Fruit fly (Drosophila melanogaster): ENCODE data around the gene Spt7.
A peak's percentile ranks its signal among the peaks of the same experiment; 100 is the strongest.

The Spt7 gene

dm6 chrX:17844623-17845022 is 5.6 kb upstream of the Spt7 start, which contains the start of the genes CG8142 and Ucp4A (continued):
- TF ChIP-seq CG16779 (tag; optimal IDR thresholded peaks at IDR 0.05) (no peak), Sox102F (GFP tag; optimal IDR thresholded peaks at IDR 0.05) (no peak), CG6808 (GFP tag; optimal IDR thresholded peaks at IDR 0.05) (peak; percentile 88), CG10631 (GFP tag; optimal IDR thresholded peaks at IDR 0.05) (peak; percentile 95), OdsH (GFP tag; optimal IDR thresholded peaks at IDR 0.05) (peak; percentile 92), svp (GFP tag) (peak; percentile 96), CG11902 (GFP tag; optimal IDR thresholded peaks at IDR 0.05) (peak; percentile 86), Sox15 (GFP tag; optimal IDR thresholded peaks at IDR 0.05) (peak; percentile 89), Sox14 (GFP tag; optimal IDR thresholded peaks at IDR 0.05) (peak; percentile 81), CG10669 (GFP tag; optimal IDR thresholded peaks at IDR 0.05) (peak; percentile 90), dac (GFP tag; optimal IDR thresholded peaks at IDR 0.05) (peak; percentile 69), CG9139 (GFP tag; optimal IDR thresholded peaks at IDR 0.05) (peak; percentile 81), vri (GFP tag; optimal IDR thresholded peaks at IDR 0.05) (peak; percentile 51), Ets21C (GFP tag; optimal IDR thresholded peaks at IDR 0.05) (peak; percentile 69), lz (GFP tag; optimal IDR thresholded peaks at IDR 0.05) (peak; percentile 83), Smox (GFP tag; optimal IDR thresholded peaks at IDR 0.05) (no peak), CG11762 (GFP tag; optimal IDR thresholded peaks at IDR 0.05; ENCODE audit: insufficient read depth) (peak; percentile 85), Hr38 (GFP tag; optimal IDR thresholded peaks at IDR 0.05) (no peak), Hr39 (GFP tag; optimal IDR thresholded peaks at IDR 0.05) (peak; percentile 79), Blimp-1 (GFP tag; optimal IDR thresholded peaks at IDR 0.05) (peak; percentile 77), CG7368 (GFP tag; optimal IDR thresholded peaks at IDR 0.05) (peak; percentile 86)

- no peak for TF ChIP-seq CG1621 (tag; optimal IDR thresholded peaks at IDR 0.05)
- TF ChIP-seq fkh (GFP tag; optimal IDR thresholded peaks at IDR 0.05), result peak; percentile 56
These were observed 4.4 kb upstream of the Spt7 start for dm6 chrX:17845820-17846379.

- TF ChIP-seq Eip75B (GFP tag; optimal IDR thresholded peaks at IDR 0.05) (no peak), lz (GFP tag; optimal IDR thresholded peaks at IDR 0.05) (no peak), topi (GFP tag; optimal IDR thresholded peaks at IDR 0.05) (no peak), Hr39 (GFP tag; optimal IDR thresholded peaks at IDR 0.05) (no peak), OdsH (GFP tag; optimal IDR thresholded peaks at IDR 0.05) (no peak), Met (GFP tag; optimal IDR thresholded peaks at IDR 0.05) (no peak), fkh (GFP tag; optimal IDR thresholded peaks at IDR 0.05) (peak; percentile 89), CG6163 (GFP tag; IDR thresholded peaks at IDR 0.05) (no peak), Hr4 (GFP tag; optimal IDR thresholded peaks at IDR 0.05) (no peak)
These were observed 2.2 kb downstream of the Spt7 start, which contains the start of gene CG32554 for dm6 chrX:17852457-17852856. TSS of gene CG32554 (minus strand) at chrX:17852685.

- no peak for TF ChIP-seq Blimp-1 (GFP tag; optimal IDR thresholded peaks at IDR 0.05)
- TF ChIP-seq CG8319 (GFP tag; optimal IDR thresholded peaks at IDR 0.05), result no peak
- TF ChIP-seq CG1621 (tag; optimal IDR thresholded peaks at IDR 0.05), result no peak
- no peak for TF ChIP-seq net (GFP tag; optimal IDR thresholded peaks at IDR 0.05)
- no peak for TF ChIP-seq Sox102F (GFP tag; optimal IDR thresholded peaks at IDR 0.05)
- TF ChIP-seq Sox15 (GFP tag; optimal IDR thresholded peaks at IDR 0.05), result no peak
- TF ChIP-seq Met (GFP tag; optimal IDR thresholded peaks at IDR 0.05), result no peak
- no peak for TF ChIP-seq salr (GFP tag; optimal IDR thresholded peaks at IDR 0.05)
These were observed 5.8 kb downstream of the Spt7 start, which contains the start of gene Mco4 for dm6 chrX:17856029-17856428. TSS of gene Mco4 (minus strand) at chrX:17856129.

dm6 chrX:17856458-17857277 is 6.4 kb downstream of the Spt7 start, which contains the start of gene Srx:
TSS of gene Srx (plus strand) at chrX:17856974.
- TF ChIP-seq achi (GFP tag; optimal IDR thresholded peaks at IDR 0.05) (peak; percentile 99), vri (GFP tag; optimal IDR thresholded peaks at IDR 0.05) (peak; percentile 79), Blimp-1 (GFP tag; optimal IDR thresholded peaks at IDR 0.05) (peak; percentile 76), Ets96B (tag; optimal IDR thresholded peaks at IDR 0.05) (peak; percentile 23), esn (GFP tag; optimal IDR thresholded peaks at IDR 0.05) (peak; percentile 50), CG3919 (GFP tag; optimal IDR thresholded peaks at IDR 0.05) (no peak), Gug (GFP tag; IDR thresholded peaks at IDR 0.05) (no peak), Sox15 (GFP tag; optimal IDR thresholded peaks at IDR 0.05) (peak; percentile 30), CG6854 (GFP tag; optimal IDR thresholded peaks at IDR 0.05) (no peak), CG6163 (GFP tag; IDR thresholded peaks at IDR 0.05) (0 out of 3 replicates have a peak, but pooled peaks have one; percentile 38), CG6808 (GFP tag; optimal IDR thresholded peaks at IDR 0.05) (peak; percentile 60), CG8119 (GFP tag; IDR thresholded peaks at IDR 0.05) (peak; percentile 49; the same call in 1 of the 3 replicates), dsx (GFP tag; optimal IDR thresholded peaks at IDR 0.05; ENCODE audit: poor library complexity, severe bottlenecking) (peak; percentile 18), eg (GFP tag; IDR thresholded peaks at IDR 0.05) (peak; percentile 66), topi (GFP tag; optimal IDR thresholded peaks at IDR 0.05) (peak; percentile 21), CG11902 (GFP tag; optimal IDR thresholded peaks at IDR 0.05) (no peak), CG8632 (GFP tag; optimal IDR thresholded peaks at IDR 0.05) (peak; percentile 39)
